Fruit fly (Drosophila melanogaster) whole organism: ENCODE measurements around the gene CG15014.

Source experiments
- CG8478 ChIP-seq: fragments of >200 bp; optimal IDR thresholded peaks from 2 replicates; lab custom pipeline; 2018; ENCODE audit warnings: inconsistent platforms
- pan ChIP-seq: fragments of >200 bp; optimal IDR thresholded peaks from 2 replicates; lab custom pipeline; 2017

dm6 chr3L:4348072-4348471 is 26.0 kb upstream of the CG15014 start:
- TF ChIP-seq pan (lab: Kevin White, UChicago) (no peak), CG8478 (lab: Kevin White, UChicago) (no peak)
